Fruit fly (Drosophila melanogaster) whole organism, embryonic: Measurements from ENCODE around the gene lgs.

ENCODE experiments used
- Atf3 ChIP-seq: fragments of 200-800 bp; sonication (Bioruptor generic); optimal IDR thresholded peaks from 3 replicates; lab custom pipeline; 2016; ENCODE audit warnings: missing biosample characterization, missing genetic modification characterization
- CG1024 ChIP-seq: fragments of 200-800 bp; sonication (Bioruptor generic); IDR thresholded peaks from 2 replicates; pipeline ENCODE4 v1.3.6; 2022; ENCODE audit warnings: missing biosample characterization, missing genetic modification characterization
- CG10267 ChIP-seq: fragments of 200-800 bp; sonication (Bioruptor generic); optimal IDR thresholded peaks from 2 replicates; lab custom pipeline; 2018; ENCODE audit warnings: missing biosample characterization, mild to moderate bottlenecking, missing genetic modification characterization, moderate library complexity
- CG10366 ChIP-seq: fragments of 200-800 bp; sonication (Bioruptor generic); IDR thresholded peaks from 2 replicates; pipeline ENCODE4 v1.3.6; 2022; ENCODE audit warnings: missing biosample characterization, missing genetic modification characterization
- CG12104 ChIP-seq: fragments of 200-800 bp; sonication (Bioruptor generic); optimal IDR thresholded peaks from 3 replicates; lab custom pipeline; 2016; ENCODE audit warnings: missing biosample characterization, missing genetic modification characterization
- CG13123 ChIP-seq: fragments of 200-800 bp; sonication (Bioruptor generic); optimal IDR thresholded peaks from 2 replicates; lab custom pipeline; 2016; ENCODE audit warnings: missing biosample characterization, missing genetic modification characterization
- CG13296 ChIP-seq: fragments of 200-800 bp; sonication (Bioruptor generic); optimal IDR thresholded peaks from 3 replicates; lab custom pipeline; 2018; ENCODE audit warnings: missing biosample characterization, mild to moderate bottlenecking, missing genetic modification characterization
- CG14014 ChIP-seq: fragments of 200-800 bp; sonication (Bioruptor generic); IDR thresholded peaks from 2 replicates; pipeline ENCODE4 v1.3.6; 2022; ENCODE audit warnings: missing biosample characterization, missing genetic modification characterization
- CG3838 ChIP-seq: fragments of 200-800 bp; sonication (Bioruptor generic); optimal IDR thresholded peaks from 3 replicates; lab custom pipeline; 2016; ENCODE audit warnings: missing biosample characterization, missing genetic modification characterization
- CG4404 ChIP-seq: fragments of 200-800 bp; sonication (Bioruptor generic); IDR thresholded peaks from 2 replicates; pipeline ENCODE4 v1.3.6; 2022; ENCODE audit warnings: missing biosample characterization, missing genetic modification characterization
- CG5953 ChIP-seq: fragments of 200-800 bp; sonication (Bioruptor generic); IDR thresholded peaks from 2 replicates; pipeline ENCODE4 v1.3.6; 2022; ENCODE audit warnings: missing biosample characterization, missing genetic modification characterization
- CG7963 ChIP-seq: fragments of 200-800 bp; sonication (Bioruptor generic); IDR thresholded peaks from 3 replicates; pipeline ENCODE4 v1.3.6; 2022; ENCODE audit warnings: missing biosample characterization, missing genetic modification characterization; ENCODE audit not compliant: partially characterized antibody
- CG8359 ChIP-seq: fragments of 200-800 bp; sonication (Bioruptor generic); optimal IDR thresholded peaks from 2 replicates; lab custom pipeline; 2017; ENCODE audit warnings: missing biosample characterization, mild to moderate bottlenecking, missing genetic modification characterization, borderline replicate concordance
- CG8388 ChIP-seq: fragments of 200-800 bp; sonication (Bioruptor generic); optimal IDR thresholded peaks from 2 replicates; lab custom pipeline; 2019; ENCODE audit warnings: missing biosample characterization, mild to moderate bottlenecking, missing genetic modification characterization, moderate library complexity
- Doc2 ChIP-seq: fragments of 200-800 bp; sonication (Bioruptor generic); IDR thresholded peaks from 2 replicates; pipeline ENCODE4 v1.3.6; 2022; ENCODE audit warnings: missing biosample characterization, missing genetic modification characterization
- Drgx ChIP-seq: fragments of 200-800 bp; sonication (Bioruptor generic); IDR thresholded peaks from 2 replicates; pipeline ENCODE4 v1.3.6; 2022; ENCODE audit warnings: missing biosample characterization, missing genetic modification characterization
- Hr3 ChIP-seq: fragments of 200-800 bp; sonication (Bioruptor generic); optimal IDR thresholded peaks from 3 replicates; lab custom pipeline; 2016; ENCODE audit warnings: missing biosample characterization, missing genetic modification characterization
- Hr51 ChIP-seq, 2 experiments: fragments of 200-800 bp; sonication (Bioruptor generic); optimal IDR thresholded peaks; 2 replicates in 1 of 2; 3 replicates in 1 of 2; lab custom pipeline; 2016 to 2018; ENCODE audit warnings: missing biosample characterization in 2 of 2, missing genetic modification characterization in 2 of 2, mild to moderate bottlenecking in 1 of 2, moderate library complexity in 1 of 2
- Lhr ChIP-seq: fragments of 200-800 bp; sonication (Bioruptor generic); optimal IDR thresholded peaks from 3 replicates; lab custom pipeline; 2017; ENCODE audit warnings: mild to moderate bottlenecking, missing biosample characterization, missing genetic modification reagents, missing genetic modification characterization
- MTF-1 ChIP-seq: fragments of 200-800 bp; sonication (Bioruptor generic); optimal IDR thresholded peaks from 2 replicates; lab custom pipeline; 2018; ENCODE audit warnings: missing biosample characterization, mild to moderate bottlenecking, missing genetic modification characterization, borderline replicate concordance
- Mad ChIP-seq: fragments of 200-800 bp; sonication (Bioruptor generic); optimal IDR thresholded peaks from 2 replicates; lab custom pipeline; 2016; ENCODE audit warnings: missing biosample characterization, missing genetic modification characterization
- Nf-YC ChIP-seq: fragments of 200-800 bp; optimal IDR thresholded peaks from 3 replicates; lab custom pipeline; 2019; ENCODE audit warnings: missing biosample characterization, mild to moderate bottlenecking, missing genetic modification characterization, moderate library complexity
- NfI ChIP-seq: fragments of 200-800 bp; sonication (Bioruptor generic); optimal IDR thresholded peaks from 3 replicates; lab custom pipeline; 2018; ENCODE audit warnings: missing biosample characterization, mild to moderate bottlenecking, missing genetic modification characterization, moderate library complexity
- Side ChIP-seq: fragments of 200-800 bp; sonication (Bioruptor generic); optimal IDR thresholded peaks from 2 replicates; lab custom pipeline; 2016; ENCODE audit warnings: missing biosample characterization, missing genetic modification characterization
- Trl ChIP-seq, 3 experiments: fragments of >200 bp in 2 of 3; fragments of 200-800 bp in 1 of 3; sonication (Bioruptor generic) in 1 of 3; optimal IDR thresholded peaks; 2 replicates in 1 of 3; 3 replicates in 2 of 3; lab custom pipeline; 2016 to 2017; ENCODE audit warnings: missing biosample characterization in 1 of 3, missing genetic modification characterization in 1 of 3
- Xbp1 ChIP-seq: fragments of 200-800 bp; sonication (Bioruptor generic); optimal IDR thresholded peaks from 3 replicates; lab custom pipeline; 2016; ENCODE audit warnings: missing biosample characterization, mild to moderate bottlenecking, missing genetic modification characterization
- YL-1 ChIP-seq: fragments of 200-800 bp; sonication (Bioruptor generic); optimal IDR thresholded peaks from 3 replicates; lab custom pipeline; 2017; ENCODE audit warnings: missing biosample characterization, mild to moderate bottlenecking, missing genetic modification characterization
- bbx ChIP-seq: fragments of 200-800 bp; sonication (Bioruptor generic); IDR thresholded peaks from 2 replicates; pipeline ENCODE4 v1.3.6; 2022; ENCODE audit warnings: missing biosample characterization, missing genetic modification characterization; ENCODE audit not compliant: partially characterized antibody
- cato ChIP-seq: fragments of 200-800 bp; sonication (Bioruptor generic); optimal IDR thresholded peaks from 2 replicates; lab custom pipeline; 2016; ENCODE audit warnings: missing biosample characterization, missing genetic modification characterization, borderline replicate concordance
- chif ChIP-seq, 2 experiments: fragments of 200-800 bp; sonication (Bioruptor generic); optimal IDR thresholded peaks; 3 replicates each; lab custom pipeline; 2016; ENCODE audit warnings: missing biosample characterization in 2 of 2, missing genetic modification characterization in 2 of 2
- ci ChIP-seq: fragments of 200-800 bp; sonication (Bioruptor generic); IDR thresholded peaks from 3 replicates; pipeline ENCODE4 v1.3.6; 2022; ENCODE audit warnings: missing biosample characterization, missing genetic modification characterization
- ewg ChIP-seq: fragments of 200-800 bp; sonication (Bioruptor generic); optimal IDR thresholded peaks from 3 replicates; lab custom pipeline; 2017; ENCODE audit warnings: mild to moderate bottlenecking, missing biosample characterization, missing genetic modification reagents, missing genetic modification characterization
- fd3F ChIP-seq: fragments of 200-800 bp; sonication (Bioruptor generic); optimal IDR thresholded peaks from 2 replicates; lab custom pipeline; 2018; ENCODE audit warnings: missing biosample characterization, mild to moderate bottlenecking, missing genetic modification characterization, moderate library complexity
- gcm ChIP-seq: fragments of 200-800 bp; sonication (Bioruptor generic); optimal IDR thresholded peaks from 2 replicates; lab custom pipeline; 2019; ENCODE audit warnings: missing biosample characterization, mild to moderate bottlenecking, missing genetic modification characterization, moderate library complexity
- insv ChIP-seq, 2 experiments: fragments of 200-800 bp; sonication (Bioruptor generic); optimal IDR thresholded peaks; 3 replicates each; lab custom pipeline; 2016 to 2018; ENCODE audit warnings: missing biosample characterization in 2 of 2, missing genetic modification characterization in 2 of 2
- jumu ChIP-seq: fragments of 200-800 bp; sonication (Bioruptor generic); optimal IDR thresholded peaks from 3 replicates; lab custom pipeline; 2016; ENCODE audit warnings: missing biosample characterization, missing genetic modification characterization
- kah ChIP-seq: fragments of 200-800 bp; sonication (Bioruptor generic); optimal IDR thresholded peaks from 2 replicates; lab custom pipeline; 2018; ENCODE audit warnings: missing biosample characterization, mild to moderate bottlenecking, missing genetic modification characterization
- lmd ChIP-seq: fragments of 200-800 bp; sonication (Bioruptor generic); IDR thresholded peaks from 2 replicates; pipeline ENCODE4 v1.3.6; 2022; ENCODE audit warnings: missing biosample characterization, missing genetic modification characterization
- nom ChIP-seq: fragments of 200-800 bp; sonication (Bioruptor generic); optimal IDR thresholded peaks from 2 replicates; lab custom pipeline; 2017; ENCODE audit warnings: missing biosample characterization, missing genetic modification characterization, mild to moderate bottlenecking, moderate library complexity, missing genetic modification reagents
- pan ChIP-seq, 4 experiments: fragments of >200 bp in 3 of 4; fragments of 200-800 bp in 1 of 4; sonication (Bioruptor generic) in 1 of 4; optimal IDR thresholded peaks in 3 of 4; IDR thresholded peaks in 1 of 4; 2 replicates each; pipeline versions ENCODE4 v1.3.6 to Lab custom; 2017 to 2022; ENCODE audit warnings: missing biosample characterization in 2 of 4, missing genetic modification characterization in 2 of 4, mixed read lengths in 1 of 4
- pb ChIP-seq: fragments of 200-800 bp; sonication (Bioruptor generic); optimal IDR thresholded peaks from 3 replicates; lab custom pipeline; 2016; ENCODE audit warnings: missing biosample characterization, missing genetic modification characterization
- pzg ChIP-seq: fragments of 200-800 bp; sonication (Bioruptor generic); optimal IDR thresholded peaks from 3 replicates; lab custom pipeline; 2018; ENCODE audit warnings: missing biosample characterization, mild to moderate bottlenecking, missing genetic modification characterization, moderate library complexity
- sc ChIP-seq, 3 experiments: fragments of >200 bp in 2 of 3; fragments of 200-800 bp in 1 of 3; sonication (Bioruptor generic) in 1 of 3; optimal IDR thresholded peaks; 2 replicates in 2 of 3; 3 replicates in 1 of 3; lab custom pipeline; 2017; ENCODE audit warnings: mild to moderate bottlenecking in 1 of 3, missing biosample characterization in 1 of 3, missing genetic modification characterization in 1 of 3, missing genetic modification reagents in 1 of 3
- sens ChIP-seq: fragments of 200-800 bp; sonication (Bioruptor generic); peaks from one replicate; lab custom pipeline; 2016; ENCODE audit warnings: missing biosample characterization, missing genetic modification characterization
- so ChIP-seq: fragments of 200-800 bp; sonication (Bioruptor generic); IDR thresholded peaks from 3 replicates; pipeline ENCODE4 v1.3.6; 2022; ENCODE audit warnings: missing biosample characterization, missing genetic modification characterization
- sob ChIP-seq: fragments of 200-800 bp; sonication (Bioruptor generic); IDR thresholded peaks from 2 replicates; pipeline ENCODE4 v1.3.6; 2022; ENCODE audit warnings: missing biosample characterization, missing genetic modification characterization
- ssp ChIP-seq: fragments of 200-800 bp; sonication (Bioruptor generic); IDR thresholded peaks from 2 replicates; pipeline ENCODE4 v1.3.6; 2022; ENCODE audit warnings: missing biosample characterization, missing genetic modification characterization
- yki ChIP-seq: fragments of >200 bp; optimal IDR thresholded peaks from 3 replicates; lab custom pipeline; 2018
- zfh2 ChIP-seq: fragments of 200-800 bp; sonication (Bioruptor generic); optimal IDR thresholded peaks from 2 replicates; lab custom pipeline; 2016; ENCODE audit warnings: missing biosample characterization, missing genetic modification characterization

The lgs gene

dm6 chr4:406843-407242, 36.9 kb downstream of the lgs start (continued):
- peak; percentile 40 for TF ChIP-seq Hr3
- TF ChIP-seq cato (GFP tag; lab: Kevin White, UChicago), result no peak
- TF ChIP-seq CG5953 (GFP tag; lab: Robert Waterston, UW), result no peak
- no peak for TF ChIP-seq kah (GFP tag; lab: Kevin White, UChicago)
- no peak; the same call in 2 of the 3 replicates for TF ChIP-seq ci (GFP tag; lab: Robert Waterston, UW)
- TF ChIP-seq so (GFP tag; lab: Robert Waterston, UW), result no peak
- TF ChIP-seq sens (GFP tag; lab: Kevin White, UChicago), result peak; percentile 76
- no peak for TF ChIP-seq CG12104
- TF ChIP-seq CG13123 (GFP tag; lab: Kevin White, UChicago), result no peak
- no peak for TF ChIP-seq pzg (GFP tag; lab: Kevin White, UChicago)
- TF ChIP-seq bbx (GFP tag; lab: Robert Waterston, UW), result no peak
- no peak for TF ChIP-seq ssp (GFP tag; lab: Robert Waterston, UW)
- peak; percentile 1 for TF ChIP-seq ewg (GFP tag; lab: Kevin White, UChicago)
- no peak for TF ChIP-seq sc (optimal IDR thresholded peaks at IDR 0.05; lab: Kevin White, UChicago)
- TF ChIP-seq sc (GFP tag; optimal IDR thresholded peaks at IDR 0.05; lab: Kevin White, UChicago), result no peak
- TF ChIP-seq CG13296 (GFP tag; lab: Kevin White, UChicago), result no peak
- TF ChIP-seq CG8388 (GFP tag; lab: Kevin White, UChicago), result peak; percentile 16
- TF ChIP-seq CG8359 (GFP tag; lab: Kevin White, UChicago), result no peak
- peak; percentile 4 for TF ChIP-seq Side (GFP tag; lab: Kevin White, UChicago)
- no peak for TF ChIP-seq gcm (GFP tag; lab: Kevin White, UChicago)
- TF ChIP-seq Xbp1 (GFP tag; lab: Kevin White, UChicago), result peak; percentile 66
- TF ChIP-seq Doc2, result no peak
- TF ChIP-seq Mad (GFP tag; lab: Kevin White, UChicago), result no peak
- peak; percentile 15 for TF ChIP-seq Nf-YC (tag; lab: Kevin White, UChicago)
- TF ChIP-seq CG10366, result 0 out of 2 replicates have a peak, but pooled peaks have one; percentile 28
- TF ChIP-seq Lhr (GFP tag; lab: Kevin White, UChicago), result peak; percentile 56
- no peak for TF ChIP-seq jumu (GFP tag; lab: Kevin White, UChicago)
- peak in 1 of 2 experiments; percentile 63 for TF ChIP-seq insv (GFP tag; optimal IDR thresholded peaks at IDR 0.05; lab: Kevin White, UChicago)
- TF ChIP-seq Atf3, result no peak
- TF ChIP-seq chif (GFP tag; optimal IDR thresholded peaks at IDR 0.05; lab: Kevin White, UChicago), result peak in 1 of 2 experiments; percentile 74
- TF ChIP-seq NfI (GFP tag; lab: Kevin White, UChicago), result peak; percentile 59
- TF ChIP-seq nom, result no peak
- peak; percentile 35 for TF ChIP-seq CG10267 (tag; lab: Kevin White, UChicago)
- no peak for TF ChIP-seq pb (GFP tag; lab: Kevin White, UChicago)
- TF ChIP-seq Trl (optimal IDR thresholded peaks at IDR 0.05; lab: Kevin White, UChicago), result no peak
- TF ChIP-seq Trl (GFP tag; optimal IDR thresholded peaks at IDR 0.05; lab: Kevin White, UChicago), result peak; percentile 42
- TF ChIP-seq YL-1, result no peak
- TF ChIP-seq lmd (GFP tag; lab: Robert Waterston, UW), result no peak
- no peak for TF ChIP-seq yki
- no peak for TF ChIP-seq CG3838 (GFP tag; lab: Kevin White, UChicago)
- peak; percentile 6 for TF ChIP-seq fd3F
- TF ChIP-seq pan (optimal IDR thresholded peaks at IDR 0.05; lab: Kevin White, UChicago), result no peak
- peak in 1 of 2 experiments; percentile 41 for TF ChIP-seq pan (GFP tag; optimal IDR thresholded peaks at IDR 0.05 in 1 of 2, IDR thresholded peaks at IDR 0.05 in 1 of 2)
- peak; percentile 45; the same call in 1 of the 2 replicates for TF ChIP-seq sob (GFP tag; lab: Robert Waterston, UW)
- no peak for TF ChIP-seq Hr51 (GFP tag; optimal IDR thresholded peaks at IDR 0.05; lab: Kevin White, UChicago)
- TF ChIP-seq CG1024 (GFP tag; lab: Robert Waterston, UW), result no peak
- no peak for TF ChIP-seq CG7963 (GFP tag; lab: Robert Waterston, UW)
- TF ChIP-seq CG4404 (GFP tag; lab: Robert Waterston, UW), result no peak
- TF ChIP-seq Drgx, result no peak
- TF ChIP-seq CG14014 (GFP tag; lab: Robert Waterston, UW), result peak; percentile 31; the same call in 1 of the 2 replicates
- no peak for TF ChIP-seq zfh2 (GFP tag; lab: Kevin White, UChicago)
- TF ChIP-seq MTF-1, result peak; percentile 75
